Worm (Caenorhabditis elegans) whole organism, midembryonic: ENCODE measurements around the gene sri-33.
"Not testable (repeated sequence)": the region's sequence is repeated elsewhere in the genome, so short reads cannot be mapped to it uniquely, and the experiment has no call there.

Source experiments
- T22C8.4 ChIP-seq: fragments of 200-800 bp; sonication (Bioruptor generic); IDR thresholded peaks from 2 replicates; pipeline ENCODE4 v1.3.6; 2022; ENCODE audit warnings: missing genetic modification characterization, missing compliant biosample characterization
- cog-1 ChIP-seq: sonication (generic microtip); optimal IDR thresholded peaks from 2 replicates; lab custom pipeline; 2016; ENCODE audit warnings: missing genetic modification characterization, missing compliant biosample characterization
- flt-1 ChIP-seq: fragments of 200-800 bp; sonication (Bioruptor generic); IDR thresholded peaks from 2 replicates; pipeline ENCODE4 v1.3.6; 2022; ENCODE audit warnings: missing genetic modification characterization, missing compliant biosample characterization
- klf-2 ChIP-seq: fragments of 200-800 bp; sonication (Bioruptor generic); conservative IDR thresholded peaks from 2 replicates; pipeline ENCODE4 v1.3.6; 2022; ENCODE audit warnings: missing genetic modification reagents, missing genetic modification characterization, missing compliant biosample characterization
- med-1 ChIP-seq: sonication (generic microtip); optimal IDR thresholded peaks from 2 replicates; lab custom pipeline; 2017; ENCODE audit warnings: missing genetic modification characterization, mild to moderate bottlenecking, missing compliant biosample characterization, antibody characterized with exemption, missing genetic modification reagents; ENCODE audit not compliant: insufficient read depth
- ref-1 ChIP-seq: fragments of 200-800 bp; sonication (Bioruptor generic); conservative IDR thresholded peaks from 2 replicates; pipeline ENCODE4 v1.3.6; 2022; ENCODE audit warnings: missing genetic modification reagents, missing genetic modification characterization, missing compliant biosample characterization
- tab-1 ChIP-seq: fragments of 200-800 bp; sonication (Bioruptor generic); IDR thresholded peaks from 2 replicates; pipeline ENCODE4 v1.3.6; 2022; ENCODE audit warnings: missing genetic modification characterization, missing compliant biosample characterization
- ztf-23 ChIP-seq: fragments of 200-800 bp; sonication (Bioruptor generic); IDR thresholded peaks from 2 replicates; pipeline ENCODE4 v1.3.6; 2022; ENCODE audit warnings: missing genetic modification reagents, missing genetic modification characterization, missing compliant biosample characterization
- ztf-29 ChIP-seq: fragments of 200-800 bp; sonication (Bioruptor generic); IDR thresholded peaks from 2 replicates; pipeline ENCODE4 v1.3.6; 2022; ENCODE audit warnings: missing genetic modification reagents, missing genetic modification characterization, missing compliant biosample characterization

Gene sri-33

DNA sequence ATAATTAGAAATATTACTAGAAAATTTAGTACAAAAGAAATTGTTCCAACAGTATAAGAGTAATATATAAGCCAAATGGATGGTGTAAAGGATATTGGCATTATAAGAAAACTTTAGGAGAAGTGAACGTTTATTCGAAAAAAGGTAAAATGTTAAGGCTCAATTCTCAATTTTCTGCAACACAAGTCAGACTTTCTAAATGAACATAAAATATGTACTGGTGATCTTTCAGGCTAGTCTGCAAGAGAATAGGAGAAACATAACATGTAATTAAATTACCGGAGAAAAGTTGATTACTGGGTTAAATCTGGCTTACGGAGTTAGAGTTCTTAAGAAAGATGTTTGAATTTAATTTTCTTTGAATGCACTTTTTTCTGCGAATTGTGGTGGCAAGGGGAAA is at the start of gene sri-33:
Gene sri-33 (minus strand): TSS at position 101 of the 400 bp plus-strand sequence.
- TF ChIP-seq ztf-23 (no peak), klf-2 (GFP tag; lab: Robert Waterston, UW) (no peak), tab-1 (GFP tag; lab: Robert Waterston, UW) (no peak), ref-1 (GFP tag; lab: Robert Waterston, UW) (no peak), cog-1 (tag; lab: Kevin White, UChicago) (no peak), ztf-29 (GFP tag; lab: Robert Waterston, UW) (no peak), flt-1 (GFP tag; lab: Robert Waterston, UW) (no peak), med-1 (GFP tag; lab: Kevin White, UChicago) (no peak), T22C8.4 (GFP tag; lab: Robert Waterston, UW) (no peak)

DNA sequence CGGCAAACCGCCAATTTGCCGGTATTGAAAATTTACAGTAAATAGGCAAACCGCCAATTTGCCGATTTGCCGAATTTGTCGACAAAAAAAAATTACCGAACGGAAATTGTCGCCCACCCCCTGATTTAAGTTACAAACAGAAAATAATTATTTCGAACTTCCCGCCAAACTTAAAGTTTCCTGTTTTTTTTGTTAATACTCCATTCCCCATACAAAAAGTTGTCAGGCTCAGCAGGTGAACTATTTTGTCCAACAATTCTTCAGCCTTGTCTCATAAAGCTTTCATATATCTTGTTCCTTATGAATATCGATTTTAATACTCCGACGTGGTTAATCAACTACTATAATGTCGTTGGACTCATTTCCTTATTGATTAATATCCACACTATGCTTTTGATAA is 46.8 kb upstream of the sri-33 start, which contains the start of gene sri-50:
Gene sri-50 (plus strand): TSS at position 301 of the 400 bp plus-strand sequence.
- no peak for TF ChIP-seq med-1 (GFP tag; lab: Kevin White, UChicago)

DNA sequence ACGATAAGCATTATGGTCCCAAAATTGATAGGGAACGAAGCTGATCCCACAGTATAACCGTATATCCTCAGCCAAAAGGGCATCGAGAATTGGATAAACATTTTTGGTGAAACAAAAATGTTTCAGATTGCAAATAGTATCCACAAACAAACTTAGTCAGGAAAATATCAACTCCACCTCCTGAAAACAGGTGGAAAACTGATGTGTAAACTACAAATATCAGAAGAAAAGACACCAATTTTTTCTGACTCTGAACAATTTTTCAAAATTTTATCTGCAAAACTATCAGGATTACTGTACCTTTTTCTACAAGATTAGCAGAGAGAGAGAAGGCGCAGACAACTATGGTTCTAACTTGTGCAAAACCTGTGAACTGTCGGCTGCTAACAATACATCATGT is 45.9 kb upstream of the sri-33 start, which contains the start of gene sri-53:
Gene sri-53 (minus strand): TSS at position 101 of the 400 bp plus-strand sequence.
- TF ChIP-seq tab-1 (GFP tag; lab: Robert Waterston, UW) = no peak
- TF ChIP-seq ztf-23 = no peak
- no peak for TF ChIP-seq T22C8.4 (GFP tag; lab: Robert Waterston, UW)
- no peak for TF ChIP-seq ztf-29 (GFP tag; lab: Robert Waterston, UW)
- no peak for TF ChIP-seq flt-1 (GFP tag; lab: Robert Waterston, UW)
- TF ChIP-seq med-1 (GFP tag; lab: Kevin White, UChicago) = no peak
- no peak for TF ChIP-seq ref-1 (GFP tag; lab: Robert Waterston, UW)
- TF ChIP-seq klf-2 (GFP tag; lab: Robert Waterston, UW) = no peak
- TF ChIP-seq cog-1 (tag; lab: Kevin White, UChicago) = no peak

DNA sequence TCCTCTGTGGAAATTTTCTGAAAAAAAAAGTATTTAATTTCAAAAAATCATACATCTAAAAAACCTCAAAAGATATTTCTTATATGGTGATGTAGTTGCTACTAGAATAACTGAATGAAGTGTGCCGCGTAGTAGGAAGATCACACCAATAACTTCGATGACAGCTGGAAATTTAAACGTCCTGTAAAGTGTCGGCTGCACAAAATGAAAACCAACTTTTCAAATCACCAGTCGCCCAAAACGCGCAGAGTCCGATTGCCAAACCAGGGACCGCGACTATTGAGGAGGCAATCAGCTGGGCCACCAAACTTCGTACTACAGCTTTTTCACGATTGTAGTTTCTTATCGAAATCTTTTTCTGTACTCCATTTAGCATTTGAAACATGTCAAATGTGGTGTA is 44.6 kb upstream of the sri-33 start, which contains the start of gene sri-48:
Gene sri-48 (minus strand): TSS at position 101 of the 400 bp plus-strand sequence.
- not testable (repeated sequence) for TF ChIP-seq cog-1 (tag; lab: Kevin White, UChicago); ztf-29 (GFP tag; lab: Robert Waterston, UW); ref-1 (GFP tag; lab: Robert Waterston, UW)

DNA sequence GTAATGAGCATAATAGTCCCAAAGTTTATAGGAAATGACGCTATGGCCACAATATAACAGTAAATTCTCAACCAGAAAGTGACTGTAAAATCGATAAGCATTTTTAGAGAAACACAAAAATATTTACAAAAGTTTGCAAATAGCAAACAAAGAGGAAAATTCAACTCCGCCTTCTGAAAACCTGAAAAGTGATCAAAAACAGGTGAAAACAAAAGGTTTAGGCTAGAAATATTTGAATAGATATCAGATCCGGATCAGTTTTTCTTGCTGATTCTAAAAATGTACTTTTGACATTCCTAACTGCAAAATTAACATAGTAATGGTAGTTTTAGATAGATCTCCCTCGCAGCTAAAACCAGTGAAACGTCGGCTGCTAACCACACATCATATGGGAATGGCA is 42.3 kb upstream of the sri-33 start, which contains the start of gene sri-51:
Gene sri-51 (minus strand): TSS at position 101 of the 400 bp plus-strand sequence.
- TF ChIP-seq klf-2 (GFP tag; lab: Robert Waterston, UW) = no peak
- TF ChIP-seq ref-1 (GFP tag; lab: Robert Waterston, UW) = no peak
- TF ChIP-seq cog-1 (tag; lab: Kevin White, UChicago) = no peak
- TF ChIP-seq med-1 (GFP tag; lab: Kevin White, UChicago) = no peak
- no peak for TF ChIP-seq tab-1 (GFP tag; lab: Robert Waterston, UW)
- TF ChIP-seq T22C8.4 (GFP tag; lab: Robert Waterston, UW) = no peak
- no peak for TF ChIP-seq ztf-29 (GFP tag; lab: Robert Waterston, UW)

DNA sequence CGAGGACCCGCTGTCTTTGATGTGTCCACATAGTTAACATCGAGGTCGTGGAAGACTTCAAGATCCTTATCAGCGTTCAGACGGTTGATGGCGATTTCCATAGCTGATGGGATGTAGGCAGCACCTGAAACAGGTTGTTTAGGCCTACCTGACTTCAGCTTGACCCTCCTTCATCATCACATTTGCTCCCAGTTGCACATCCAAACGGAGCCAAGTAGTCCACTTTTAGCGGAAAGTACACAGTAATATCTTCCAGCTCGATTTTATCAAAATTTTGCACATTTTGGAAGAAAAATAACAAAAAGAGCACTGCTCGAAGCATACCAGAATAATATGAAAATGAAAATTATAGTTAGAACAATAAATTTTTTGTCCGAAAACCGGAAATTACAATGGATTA is 40.3 kb upstream of the sri-33 start, which contains the start of gene gcy-15:
Gene gcy-15 (minus strand): TSS at position 101 of the 400 bp plus-strand sequence.
- no peak for TF ChIP-seq klf-2 (GFP tag; lab: Robert Waterston, UW)
- TF ChIP-seq T22C8.4 (GFP tag; lab: Robert Waterston, UW) = no peak
- TF ChIP-seq ztf-29 (GFP tag; lab: Robert Waterston, UW) = no peak
- no peak for TF ChIP-seq ref-1 (GFP tag; lab: Robert Waterston, UW)
- TF ChIP-seq ztf-23 = no peak
- TF ChIP-seq flt-1 (GFP tag; lab: Robert Waterston, UW) = no peak
- TF ChIP-seq med-1 (GFP tag; lab: Kevin White, UChicago) = no peak
- TF ChIP-seq tab-1 (GFP tag; lab: Robert Waterston, UW) = no peak
- no peak for TF ChIP-seq cog-1 (tag; lab: Kevin White, UChicago)

DNA sequence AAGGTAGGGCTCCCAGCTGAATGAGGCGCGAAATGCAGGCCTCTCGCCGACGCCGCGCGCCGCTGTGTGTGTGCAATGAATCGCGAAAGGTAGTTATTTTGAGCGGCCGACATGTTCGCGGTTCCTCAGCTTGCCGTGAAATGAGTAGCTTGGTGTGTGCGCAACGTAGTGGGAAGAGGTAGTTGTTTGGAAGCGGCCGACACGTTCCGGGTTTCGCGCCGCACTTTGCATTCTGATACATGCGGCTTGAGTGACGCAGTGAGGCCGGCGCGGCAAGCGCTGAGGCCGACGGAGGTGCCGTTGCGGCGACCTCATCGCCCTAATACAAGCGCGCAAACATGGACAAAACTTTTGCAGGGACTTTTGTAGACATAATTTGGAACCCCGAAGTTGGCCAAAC is 39.1 kb upstream of the sri-33 start:
- TF ChIP-seq flt-1 (GFP tag; lab: Robert Waterston, UW) = no peak

DNA sequence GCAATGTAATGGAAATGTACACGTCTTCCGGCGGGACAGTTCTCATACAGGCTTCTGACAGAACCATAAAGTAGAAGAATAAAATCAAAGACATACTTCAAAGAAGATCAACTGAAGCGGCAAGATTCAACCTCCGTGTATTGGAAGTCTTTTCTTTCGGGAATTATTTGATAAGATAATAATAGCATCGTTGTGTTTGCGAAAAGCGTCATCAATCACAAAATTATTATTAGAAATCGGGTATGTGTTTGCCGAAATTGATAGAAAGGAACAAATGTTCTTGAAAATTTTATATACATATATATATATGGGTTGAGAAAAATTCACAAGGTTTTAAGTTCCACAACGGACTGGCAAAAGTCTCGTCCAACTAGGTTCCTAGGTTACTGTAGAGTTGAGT is 34.9 kb upstream of the sri-33 start, which contains the start of gene Y27F2A.9:
Gene Y27F2A.9 (minus strand): TSS at position 101 of the 400 bp plus-strand sequence.
- TF ChIP-seq ref-1, flt-1, T22C8.4 (GFP tag; lab: Robert Waterston, UW): not testable (repeated sequence)

DNA sequence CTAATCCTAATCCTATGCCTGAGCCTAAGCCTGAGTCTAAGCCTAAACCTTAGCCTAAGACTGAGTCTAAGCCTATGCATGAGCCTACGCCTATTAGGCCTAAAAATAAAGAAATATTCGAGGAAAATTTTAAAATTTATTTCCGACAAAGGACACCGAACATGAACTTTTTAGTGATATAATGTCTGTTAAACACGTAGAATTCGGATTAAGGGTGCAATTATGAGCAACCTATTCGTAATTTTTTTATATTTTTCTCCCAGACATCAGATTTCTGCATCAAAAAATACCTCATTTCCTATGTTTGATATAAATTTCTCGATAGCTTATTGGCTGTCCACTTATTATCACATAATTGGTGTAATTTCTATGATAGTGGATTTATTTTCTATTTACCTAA is 32.4 kb upstream of the sri-33 start, which contains the start of gene Y27F2A.11:
Gene Y27F2A.11 (plus strand): TSS at position 301 of the 400 bp plus-strand sequence.
- TF ChIP-seq ref-1, tab-1, flt-1 (GFP tag; lab: Robert Waterston, UW): not testable (repeated sequence)

DNA sequence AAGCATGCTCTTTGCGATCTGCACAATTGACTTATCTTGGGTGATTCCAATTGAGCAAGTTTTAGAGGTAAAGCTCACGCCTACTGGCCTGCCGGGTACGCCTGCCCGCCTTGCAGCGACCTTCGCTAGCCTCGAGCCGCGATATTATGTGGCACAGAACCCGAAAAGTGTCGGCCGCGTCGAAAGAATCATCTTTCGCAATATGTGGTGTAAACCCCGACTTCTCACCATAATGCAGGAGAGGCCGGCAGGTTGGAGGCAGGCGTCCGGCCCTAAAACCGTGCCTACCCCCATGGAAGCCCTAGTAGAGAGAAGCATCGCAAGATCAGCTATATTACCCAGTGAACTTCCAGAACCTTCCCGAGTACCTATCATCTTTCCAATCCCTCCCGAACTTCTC is 29.2 kb upstream of the sri-33 start:
- no peak for TF ChIP-seq ztf-23
- TF ChIP-seq tab-1 (GFP tag; lab: Robert Waterston, UW) = no peak
- TF ChIP-seq T22C8.4 (GFP tag; lab: Robert Waterston, UW) = no peak
- no peak for TF ChIP-seq klf-2 (GFP tag; lab: Robert Waterston, UW)
- TF ChIP-seq flt-1 (GFP tag; lab: Robert Waterston, UW) = no peak
- no peak for TF ChIP-seq cog-1 (tag; lab: Kevin White, UChicago)
- TF ChIP-seq ztf-29 (GFP tag; lab: Robert Waterston, UW) = no peak
- TF ChIP-seq ref-1 (GFP tag; lab: Robert Waterston, UW) = no peak
- TF ChIP-seq med-1 (GFP tag; lab: Kevin White, UChicago) = no peak
